Worm (Caenorhabditis elegans): ENCODE measurements around the gene let-858.

let-858 gene

ce11 chrII:11050678-11051077, 28.5 kb downstream of the let-858 start:
- TF ChIP-seq mes-2 (tag; optimal IDR thresholded peaks at IDR 0.05; ENCODE audit: poor library complexity, severe bottlenecking) (peak; percentile 8), unc-130 (GFP tag; optimal IDR thresholded peaks at IDR 0.05) (peak; percentile 20), Y48G9A.11 (GFP tag; IDR thresholded peaks at IDR 0.05) (peak; percentile 39; the same call in 1 of the 2 replicates), lin-15B (tag; optimal IDR thresholded peaks at IDR 0.05) (no peak), ZK546.5 (tag; optimal IDR thresholded peaks at IDR 0.05) (no peak), arid-1 (GFP tag; conservative IDR thresholded peaks at IDR 0.05) (0 out of 2 replicates have a peak, but pooled peaks have one; percentile 6), F49E8.2 (tag; optimal IDR thresholded peaks at IDR 0.05; ENCODE audit: borderline replicate concordance) (peak; percentile 57), T26A8.4 (GFP tag; IDR thresholded peaks at IDR 0.05) (no peak), lsy-2 (tag; optimal IDR thresholded peaks at IDR 0.05) (peak in 1 of 2 experiments; percentile 18)

- peak in 1 of 2 experiments; percentile 98 for TF ChIP-seq unc-62 (GFP tag; optimal IDR thresholded peaks at IDR 0.05 in 1 of 2)
- no peak for TF ChIP-seq unc-62 (tag; optimal IDR thresholded peaks at IDR 0.05)
- no peak for TF ChIP-seq ZK546.5 (tag; optimal IDR thresholded peaks at IDR 0.05)
- no peak for TF ChIP-seq spr-3 (GFP tag; optimal IDR thresholded peaks at IDR 0.05)
Measured at ce11 chrII:11052526-11052925, 30.4 kb downstream of the let-858 start.

ce11 chrII:11055223-11055622, 33.1 kb downstream of the let-858 start, which contains the start of gene F45E10.2:
TSS of gene F45E10.2 (minus strand) at chrII:11055323.
- no peak for TF ChIP-seq snpc-1.2 (GFP tag; IDR thresholded peaks at IDR 0.05)
- no peak for TF ChIP-seq unc-130 (GFP tag; optimal IDR thresholded peaks at IDR 0.05)
- TF ChIP-seq fkh-10 (GFP tag; optimal IDR thresholded peaks at IDR 0.05), result no peak
- no peak for TF ChIP-seq spr-1 (tag; optimal IDR thresholded peaks at IDR 0.05)
- TF ChIP-seq gei-8 (GFP tag; optimal IDR thresholded peaks at IDR 0.05), result no peak
- TF ChIP-seq egl-27 (tag; optimal IDR thresholded peaks at IDR 0.05), result no peak
- no peak for TF ChIP-seq dmd-9 (GFP tag; IDR thresholded peaks at IDR 0.05)

- TF ChIP-seq Y48G9A.11 (GFP tag; IDR thresholded peaks at IDR 0.05) (no peak), ama-1 (optimal IDR thresholded peaks at IDR 0.05) (no peak), nhr-28 (tag; optimal IDR thresholded peaks at IDR 0.05) (peak; percentile 61), hlh-30 (tag; optimal IDR thresholded peaks at IDR 0.05; ENCODE audit: insufficient read depth) (peak; percentile 39)
Measured at ce11 chrII:11057256-11057655, 35.1 kb downstream of the let-858 start.

ce11 chrII:11064191-11064695, 42.1 kb downstream of the let-858 start:
- TF ChIP-seq spr-3 (GFP tag; optimal IDR thresholded peaks at IDR 0.05) (no peak), hmg-1.1 (GFP tag; IDR thresholded peaks at IDR 0.05) (0 out of 2 replicates have a peak, but pooled peaks have one; percentile 14), unc-62 (GFP tag; optimal IDR thresholded peaks at IDR 0.05 in 1 of 2) (peak in 1 of 2 experiments; percentile 96), unc-62 (tag; optimal IDR thresholded peaks at IDR 0.05) (no peak)

- TF ChIP-seq daf-16 (GFP tag; optimal IDR thresholded peaks at IDR 0.05) (no peak), daf-16 (tag; optimal IDR thresholded peaks at IDR 0.05) (no peak), F26F4.8 (GFP tag; conservative IDR thresholded peaks at IDR 0.05) (no peak), mxl-2 (GFP tag; conservative IDR thresholded peaks at IDR 0.05) (no peak), nhr-111 (GFP tag; optimal IDR thresholded peaks at IDR 0.05) (no peak), nhr-6 (tag; optimal IDR thresholded peaks at IDR 0.05) (no peak), Y48G9A.11 (GFP tag; IDR thresholded peaks at IDR 0.05) (no peak), F37D6.2 (tag; optimal IDR thresholded peaks at IDR 0.05) (no peak), nhr-11 (tag; optimal IDR thresholded peaks at IDR 0.05) (no peak), aha-1 (tag) (no peak), Y105C5A.15 (GFP tag; IDR thresholded peaks at IDR 0.05) (no peak), F10B5.3 (tag; optimal IDR thresholded peaks at IDR 0.05) (no peak), rbr-2 (tag; optimal IDR thresholded peaks at IDR 0.05) (no peak), saeg-2 (GFP tag; IDR thresholded peaks at IDR 0.05) (no peak), ZK546.5 (tag; optimal IDR thresholded peaks at IDR 0.05) (no peak), tag-97 (GFP tag; IDR thresholded peaks at IDR 0.05) (no peak)
Measured at ce11 chrII:11072565-11072964, 50.4 kb downstream of the let-858 start.
